Fruit fly (Drosophila melanogaster) whole organism, embryonic: Measurements from ENCODE around the gene vih.

Source experiments
- Ada2b ChIP-seq: fragments of 200-800 bp; sonication (Bioruptor generic); IDR thresholded peaks from 2 replicates; pipeline ENCODE4 v1.3.6; 2022; ENCODE audit warnings: missing biosample characterization, missing genetic modification characterization
- Adf1 ChIP-seq: fragments of 200-800 bp; sonication (Bioruptor generic); IDR thresholded peaks from 2 replicates; pipeline ENCODE4 v1.3.6; 2022; ENCODE audit warnings: missing biosample characterization, missing genetic modification characterization
- Asciz ChIP-seq: fragments of 200-800 bp; sonication (Bioruptor generic); optimal IDR thresholded peaks from 2 replicates; lab custom pipeline; 2017; ENCODE audit warnings: missing biosample characterization, mild to moderate bottlenecking, missing genetic modification characterization, missing genetic modification reagents
- Atf3 ChIP-seq: fragments of 200-800 bp; sonication (Bioruptor generic); optimal IDR thresholded peaks from 3 replicates; lab custom pipeline; 2016; ENCODE audit warnings: missing biosample characterization, missing genetic modification characterization
- Bteb2 ChIP-seq: fragments of 200-800 bp; sonication (Bioruptor generic); optimal IDR thresholded peaks from 2 replicates; lab custom pipeline; 2016; ENCODE audit warnings: missing biosample characterization, missing genetic modification characterization
- CG10267 ChIP-seq: fragments of 200-800 bp; sonication (Bioruptor generic); optimal IDR thresholded peaks from 2 replicates; lab custom pipeline; 2018; ENCODE audit warnings: missing biosample characterization, mild to moderate bottlenecking, missing genetic modification characterization, moderate library complexity
- CG10654 ChIP-seq: fragments of 200-800 bp; sonication (Bioruptor generic); optimal IDR thresholded peaks from 2 replicates; lab custom pipeline; 2016; ENCODE audit warnings: missing biosample characterization, missing genetic modification characterization
- CG12769 ChIP-seq: fragments of 200-800 bp; sonication (Bioruptor generic); optimal IDR thresholded peaks from 2 replicates; lab custom pipeline; 2019; ENCODE audit warnings: missing biosample characterization, mild to moderate bottlenecking, missing genetic modification characterization, moderate library complexity
- CG15269 ChIP-seq: fragments of 200-800 bp; sonication (Bioruptor generic); optimal IDR thresholded peaks from 2 replicates; lab custom pipeline; 2018; ENCODE audit warnings: missing biosample characterization, mild to moderate bottlenecking, missing genetic modification characterization, moderate library complexity
- CG1529 ChIP-seq: fragments of 200-800 bp; sonication (Bioruptor generic); optimal IDR thresholded peaks from 3 replicates; lab custom pipeline; 2018; ENCODE audit warnings: missing biosample characterization, missing genetic modification characterization
- CG15601 ChIP-seq: fragments of 200-800 bp; sonication (Bioruptor generic); optimal IDR thresholded peaks from 3 replicates; lab custom pipeline; 2019; ENCODE audit warnings: missing biosample characterization, mild to moderate bottlenecking, missing genetic modification characterization, moderate library complexity
- CG18619 ChIP-seq: fragments of 200-800 bp; sonication (Bioruptor generic); optimal IDR thresholded peaks from 3 replicates; lab custom pipeline; 2017; ENCODE audit warnings: missing biosample characterization, mild to moderate bottlenecking, missing genetic modification characterization
- CG2202 ChIP-seq: fragments of 200-800 bp; sonication (Bioruptor generic); optimal IDR thresholded peaks from 2 replicates; lab custom pipeline; 2018; ENCODE audit warnings: missing biosample characterization, mild to moderate bottlenecking, missing genetic modification characterization
- CG30403 ChIP-seq: fragments of 200-800 bp; sonication (Bioruptor generic); optimal IDR thresholded peaks from 3 replicates; lab custom pipeline; 2016; ENCODE audit warnings: missing biosample characterization, missing genetic modification characterization
- CG3726 ChIP-seq: fragments of 200-800 bp; sonication (Bioruptor generic); IDR thresholded peaks from 3 replicates; pipeline ENCODE4, ENCODE4 v1.3.6; 2022; ENCODE audit warnings: missing biosample characterization, missing genetic modification characterization
- CG5953 ChIP-seq: fragments of 200-800 bp; sonication (Bioruptor generic); IDR thresholded peaks from 2 replicates; pipeline ENCODE4 v1.3.6; 2022; ENCODE audit warnings: missing biosample characterization, missing genetic modification characterization
- CG6175 ChIP-seq: fragments of 200-800 bp; sonication (Bioruptor generic); IDR thresholded peaks from 3 replicates; pipeline ENCODE4 v1.3.6; 2022; ENCODE audit warnings: missing biosample characterization, missing genetic modification characterization
- CG6254 ChIP-seq: fragments of 200-800 bp; sonication (Bioruptor generic); optimal IDR thresholded peaks from 3 replicates; lab custom pipeline; 2017; ENCODE audit warnings: mild to moderate bottlenecking, missing biosample characterization, missing genetic modification reagents, missing genetic modification characterization
- CG8924 ChIP-seq: fragments of 200-800 bp; optimal IDR thresholded peaks from 3 replicates; lab custom pipeline; 2019; ENCODE audit warnings: missing biosample characterization, mild to moderate bottlenecking, missing genetic modification characterization, moderate library complexity
- CG8944 ChIP-seq: fragments of 200-800 bp; sonication (Bioruptor generic); optimal IDR thresholded peaks from 3 replicates; lab custom pipeline; 2016; ENCODE audit warnings: missing biosample characterization, missing genetic modification characterization
- CG9932 ChIP-seq: fragments of 200-800 bp; sonication (Bioruptor generic); IDR thresholded peaks from 2 replicates; pipeline ENCODE4 v1.3.6; 2022; ENCODE audit warnings: missing biosample characterization, missing genetic modification characterization
- Deaf1 ChIP-seq: fragments of 200-800 bp; optimal IDR thresholded peaks from 3 replicates; lab custom pipeline; 2019; ENCODE audit warnings: missing biosample characterization, mild to moderate bottlenecking, missing genetic modification characterization, moderate library complexity
- Dip3 ChIP-seq: fragments of 200-800 bp; sonication (Bioruptor generic); optimal IDR thresholded peaks from 3 replicates; lab custom pipeline; 2016; ENCODE audit warnings: missing biosample characterization, missing genetic modification characterization
- Ets65A ChIP-seq: fragments of 200-800 bp; sonication (Bioruptor generic); peaks from one replicate; lab custom pipeline; 2016; ENCODE audit warnings: missing biosample characterization, missing genetic modification characterization
- Fer2 ChIP-seq: fragments of 200-800 bp; sonication (Bioruptor generic); optimal IDR thresholded peaks from 2 replicates; lab custom pipeline; 2018; ENCODE audit warnings: missing biosample characterization, mild to moderate bottlenecking, missing genetic modification characterization, moderate library complexity
- Hr51 ChIP-seq, 2 experiments: fragments of 200-800 bp; sonication (Bioruptor generic); optimal IDR thresholded peaks; 2 replicates in 1 of 2; 3 replicates in 1 of 2; lab custom pipeline; 2016 to 2018; ENCODE audit warnings: missing biosample characterization in 2 of 2, missing genetic modification characterization in 2 of 2, mild to moderate bottlenecking in 1 of 2, moderate library complexity in 1 of 2
- MBD-R2 ChIP-seq: fragments of 200-800 bp; sonication (Bioruptor generic); IDR thresholded peaks from 2 replicates; pipeline ENCODE4 v1.3.6; 2022; ENCODE audit warnings: missing biosample characterization, missing genetic modification characterization
- Med ChIP-seq: fragments of 200-800 bp; sonication (Bioruptor generic); peaks from one replicate; lab custom pipeline; 2016; ENCODE audit warnings: missing biosample characterization, missing genetic modification characterization, mild to moderate bottlenecking, inconsistent platforms, moderate library complexity
- Mes4 ChIP-seq: fragments of 200-800 bp; sonication (Bioruptor generic); optimal IDR thresholded peaks from 2 replicates; lab custom pipeline; 2016; ENCODE audit warnings: missing biosample characterization, missing genetic modification characterization
- YL-1 ChIP-seq: fragments of 200-800 bp; sonication (Bioruptor generic); optimal IDR thresholded peaks from 3 replicates; lab custom pipeline; 2017; ENCODE audit warnings: missing biosample characterization, mild to moderate bottlenecking, missing genetic modification characterization
- al ChIP-seq: fragments of 200-800 bp; sonication (Bioruptor generic); IDR thresholded peaks from 2 replicates; pipeline ENCODE4 v1.3.6; 2022; ENCODE audit warnings: missing biosample characterization, missing genetic modification characterization
- bigmax ChIP-seq: fragments of 200-800 bp; sonication (Bioruptor generic); optimal IDR thresholded peaks from 2 replicates; lab custom pipeline; 2018; ENCODE audit warnings: missing biosample characterization, mild to moderate bottlenecking, missing genetic modification characterization
- crol ChIP-seq: fragments of 200-800 bp; sonication (Bioruptor generic); IDR thresholded peaks from 2 replicates; pipeline ENCODE4 v1.3.6; 2022; ENCODE audit warnings: missing biosample characterization, missing genetic modification characterization
- dmrt11E ChIP-seq: fragments of 200-800 bp; sonication (Bioruptor generic); optimal IDR thresholded peaks from 3 replicates; lab custom pipeline; 2018; ENCODE audit warnings: missing biosample characterization, mild to moderate bottlenecking, missing genetic modification characterization, moderate library complexity
- dysf ChIP-seq: fragments of 200-800 bp; sonication (Bioruptor generic); IDR thresholded peaks from 3 replicates; pipeline ENCODE4 v1.3.6; 2022; ENCODE audit warnings: missing biosample characterization, missing genetic modification characterization
- ewg ChIP-seq: fragments of 200-800 bp; sonication (Bioruptor generic); optimal IDR thresholded peaks from 3 replicates; lab custom pipeline; 2017; ENCODE audit warnings: mild to moderate bottlenecking, missing biosample characterization, missing genetic modification reagents, missing genetic modification characterization
- fd64A ChIP-seq: fragments of 200-800 bp; sonication (Bioruptor generic); optimal IDR thresholded peaks from 3 replicates; lab custom pipeline; 2018; ENCODE audit warnings: missing biosample characterization, mild to moderate bottlenecking, missing genetic modification characterization
- insv ChIP-seq, 2 experiments: fragments of 200-800 bp; sonication (Bioruptor generic); optimal IDR thresholded peaks; 3 replicates each; lab custom pipeline; 2016 to 2018; ENCODE audit warnings: missing biosample characterization in 2 of 2, missing genetic modification characterization in 2 of 2
- luna ChIP-seq: fragments of 200-800 bp; sonication (Bioruptor generic); optimal IDR thresholded peaks from 2 replicates; lab custom pipeline; 2016; ENCODE audit warnings: missing biosample characterization, missing genetic modification characterization
- oc ChIP-seq: fragments of 200-800 bp; sonication (Bioruptor generic); optimal IDR thresholded peaks from 2 replicates; lab custom pipeline; 2018; ENCODE audit warnings: missing biosample characterization, mild to moderate bottlenecking, missing genetic modification characterization, moderate library complexity
- org-1 ChIP-seq: fragments of 200-800 bp; sonication (Bioruptor generic); optimal IDR thresholded peaks from 2 replicates; lab custom pipeline; 2017; ENCODE audit warnings: missing biosample characterization, missing genetic modification characterization
- pzg ChIP-seq: fragments of 200-800 bp; sonication (Bioruptor generic); optimal IDR thresholded peaks from 3 replicates; lab custom pipeline; 2018; ENCODE audit warnings: missing biosample characterization, mild to moderate bottlenecking, missing genetic modification characterization, moderate library complexity
- trem ChIP-seq: fragments of 200-800 bp; optimal IDR thresholded peaks from 3 replicates; lab custom pipeline; 2019; ENCODE audit warnings: missing biosample characterization, mild to moderate bottlenecking, missing genetic modification characterization, moderate library complexity

Gene vih

dm6 chr3L:12517443-12518209, 13.5 kb downstream of the vih start (continued):
- TF ChIP-seq CG5953 (no peak), CG6254 (GFP tag; lab: Kevin White, UChicago) (no peak), Adf1 (no peak), CG8924 (tag; lab: Kevin White, UChicago) (no peak), Mes4 (no peak), CG12769 (tag; lab: Kevin White, UChicago) (no peak), CG1529 (GFP tag; lab: Kevin White, UChicago) (no peak), CG10654 (no peak), ewg (GFP tag; lab: Kevin White, UChicago) (no peak), dmrt11E (tag; lab: Kevin White, UChicago) (no peak), CG8944 (peak; percentile 16), Bteb2 (GFP tag; lab: Kevin White, UChicago) (no peak), CG9932 (no peak), CG10267 (tag; lab: Kevin White, UChicago) (no peak), MBD-R2 (GFP tag; lab: Robert Waterston, UW) (no peak), trem (tag; lab: Kevin White, UChicago) (no peak), CG3726 (no peak), Dip3 (GFP tag; lab: Kevin White, UChicago) (no peak), CG30403 (GFP tag; lab: Kevin White, UChicago) (no peak), Med (peak; percentile 66), bigmax (GFP tag; lab: Kevin White, UChicago) (no peak), CG2202 (tag; lab: Kevin White, UChicago) (no peak), Ada2b (GFP tag; lab: Robert Waterston, UW) (no peak), YL-1 (GFP tag; lab: Kevin White, UChicago) (no peak), fd64A (GFP tag; lab: Kevin White, UChicago) (no peak), Atf3 (GFP tag; lab: Kevin White, UChicago) (no peak), CG6175 (no peak), Ets65A (GFP tag; lab: Kevin White, UChicago) (peak; percentile 64), Hr51 (GFP tag; optimal IDR thresholded peaks at IDR 0.05; lab: Kevin White, UChicago) (peak in 1 of 2 experiments; percentile 12), crol (GFP tag; lab: Robert Waterston, UW) (no peak), insv (GFP tag; optimal IDR thresholded peaks at IDR 0.05; lab: Kevin White, UChicago) (no peak), CG15601 (tag; lab: Kevin White, UChicago) (no peak), pzg (GFP tag; lab: Kevin White, UChicago) (no peak), CG15269 (no peak), Fer2 (tag; lab: Kevin White, UChicago) (no peak), oc (tag; lab: Kevin White, UChicago) (no peak), Deaf1 (tag; lab: Kevin White, UChicago) (no peak), luna (no peak), CG18619 (GFP tag; lab: Kevin White, UChicago) (no peak), dysf (GFP tag; lab: Robert Waterston, UW) (no peak), org-1 (GFP tag; lab: Kevin White, UChicago) (no peak), al (GFP tag; lab: Robert Waterston, UW) (0 out of 2 replicates have a peak, but pooled peaks have one; percentile 12), Asciz (GFP tag; lab: Kevin White, UChicago) (no peak)
